Fruit fly (Drosophila melanogaster): ENCODE data around the gene CG32944.

- TF ChIP-seq Ets98B (GFP tag; IDR thresholded peaks at IDR 0.05) (no peak), fd96Ca (GFP tag; IDR thresholded peaks at IDR 0.05) (no peak), CG9948 (tag; optimal IDR thresholded peaks at IDR 0.05) (no peak), CG17806 (tag; optimal IDR thresholded peaks at IDR 0.05) (no peak), CG8301 (tag; optimal IDR thresholded peaks at IDR 0.05) (no peak), Pif1A (GFP tag; optimal IDR thresholded peaks at IDR 0.05) (no peak)
Measured at dm6 chr3R:4419482-4419881, at the start of gene CG32944.
